Worm (Caenorhabditis elegans): ENCODE measurements around the gene F42G8.8.

DNA sequence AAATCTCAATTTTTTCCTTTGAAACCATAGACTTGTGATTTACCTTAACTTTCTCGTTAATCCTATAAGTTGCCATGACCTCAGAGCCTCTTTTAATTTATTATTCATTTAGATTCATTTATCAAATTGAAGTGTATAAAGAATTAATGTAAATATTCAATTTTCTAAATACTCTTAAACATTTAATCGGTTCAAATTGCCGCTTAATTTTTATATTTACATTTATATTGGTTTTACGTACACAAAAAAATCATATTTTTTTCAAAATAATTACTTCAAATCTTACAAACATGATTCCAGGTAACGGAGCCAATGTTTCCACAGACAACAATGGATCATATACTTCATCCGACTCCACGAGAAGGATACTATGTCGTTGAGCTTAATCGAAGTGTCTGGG, 29.6 kb downstream of the F42G8.8 start, which contains the start of gene pmk-1:
- no peak for TF ChIP-seq nhr-77 (tag; optimal IDR thresholded peaks at IDR 0.05)
- TF ChIP-seq ztf-11 (tag; optimal IDR thresholded peaks at IDR 0.05): no peak
- no peak for TF ChIP-seq egl-27 (tag; optimal IDR thresholded peaks at IDR 0.05)
- no peak for TF ChIP-seq lin-39 (tag; optimal IDR thresholded peaks at IDR 0.05)
- TF ChIP-seq lsy-2 (tag; optimal IDR thresholded peaks at IDR 0.05): no peak
- no peak for TF ChIP-seq unc-62 (GFP tag; optimal IDR thresholded peaks at IDR 0.05)
- no peak for TF ChIP-seq nhr-237 (tag; optimal IDR thresholded peaks at IDR 0.05)
- no peak for TF ChIP-seq fos-1 (tag; optimal IDR thresholded peaks at IDR 0.05)
- TF ChIP-seq ztf-1 (GFP tag; conservative IDR thresholded peaks at IDR 0.05): no peak
- TF ChIP-seq zag-1 (tag; optimal IDR thresholded peaks at IDR 0.05): no peak
- no peak for TF ChIP-seq snpc-4 (tag; optimal IDR thresholded peaks at IDR 0.05)
- no peak for TF ChIP-seq nhr-11 (tag; optimal IDR thresholded peaks at IDR 0.05)

Data from whole organism, L2 larva.